Fruit fly (Drosophila melanogaster) whole organism, wandering third instar larva: Measurements from ENCODE around the gene CG43218.
A peak's percentile ranks its signal among the peaks of the same experiment; 100 is the strongest.

Experiments
- Abd-B ChIP-seq: fragments of >200 bp; optimal IDR thresholded peaks from 2 replicates; lab custom pipeline; 2017; ENCODE audit warnings: missing biosample characterization, missing genetic modification characterization
- CG32264 ChIP-seq: fragments of 200-800 bp; sonication (Bioruptor generic); optimal IDR thresholded peaks from 2 replicates; lab custom pipeline; 2016; ENCODE audit warnings: missing biosample characterization, missing genetic modification characterization
- CG9705 ChIP-seq: fragments of 200-800 bp; sonication (Bioruptor generic); optimal IDR thresholded peaks from 2 replicates; lab custom pipeline; 2018; ENCODE audit warnings: missing biosample characterization, mild to moderate bottlenecking, missing genetic modification characterization
- CrebA ChIP-seq: fragments of 200-800 bp; sonication (Bioruptor generic); optimal IDR thresholded peaks from 2 replicates; lab custom pipeline; 2016; ENCODE audit warnings: missing biosample characterization, mild to moderate bottlenecking, missing genetic modification characterization, borderline replicate concordance
- Dfd ChIP-seq: fragments of >200 bp; optimal IDR thresholded peaks from 2 replicates; lab custom pipeline; 2017; ENCODE audit warnings: missing biosample characterization, missing genetic modification characterization
- Dif ChIP-seq: fragments of 200-275, 200-300 bp; sonication (Bioruptor generic); optimal IDR thresholded peaks from 2 replicates; lab custom pipeline; 2018; ENCODE audit warnings: missing biosample characterization, missing genetic modification characterization; ENCODE audit not compliant: partially characterized antibody
- GATAd ChIP-seq: sonication (Bioruptor generic); optimal IDR thresholded peaks from 2 replicates; lab custom pipeline; 2016; ENCODE audit warnings: missing biosample characterization, missing genetic modification characterization
- HLH106 ChIP-seq: fragments of 200-800 bp; optimal IDR thresholded peaks from 3 replicates; lab custom pipeline; 2019; ENCODE audit warnings: missing biosample characterization, mild to moderate bottlenecking, missing genetic modification characterization, moderate library complexity
- Hnf4 ChIP-seq: fragments of 200-800 bp; sonication (Bioruptor generic); optimal IDR thresholded peaks from 2 replicates; lab custom pipeline; 2016; ENCODE audit warnings: missing biosample characterization, mild to moderate bottlenecking, missing genetic modification characterization
- Hr78 ChIP-seq: fragments of >200 bp; optimal IDR thresholded peaks from 2 replicates; lab custom pipeline; 2017; ENCODE audit warnings: missing biosample characterization, missing genetic modification characterization
- Hr83 ChIP-seq: fragments of 200-300 bp; sonication (Bioruptor generic); optimal IDR thresholded peaks from 2 replicates; lab custom pipeline; 2016; ENCODE audit warnings: missing biosample characterization, mild to moderate bottlenecking, missing genetic modification characterization, moderate library complexity; ENCODE audit not compliant: poor library complexity, severe bottlenecking
- Jra ChIP-seq: sonication (Bioruptor generic); optimal IDR thresholded peaks from 2 replicates; lab custom pipeline; 2016; ENCODE audit warnings: missing biosample characterization, missing genetic modification characterization
- Mio ChIP-seq: sonication (Bioruptor generic); optimal IDR thresholded peaks from 2 replicates; lab custom pipeline; 2016; ENCODE audit warnings: missing biosample characterization, missing genetic modification characterization
- Myc ChIP-seq: fragments of >200 bp; optimal IDR thresholded peaks from 2 replicates; lab custom pipeline; 2017
- N ChIP-seq: fragments of >200 bp; optimal IDR thresholded peaks from 2 replicates; lab custom pipeline; 2018; ENCODE audit warnings: missing biosample characterization, missing external identifiers, missing genetic modification characterization
- OdsH ChIP-seq: fragments of 200-800 bp; sonication (Bioruptor generic); optimal IDR thresholded peaks from 2 replicates; lab custom pipeline; 2016; ENCODE audit warnings: missing biosample characterization, mild to moderate bottlenecking, missing genetic modification characterization
- Rel ChIP-seq, 2 experiments: fragments of 200-800 bp; sonication (Bioruptor generic) in 1 of 2; optimal IDR thresholded peaks; 2 replicates in 1 of 2; 3 replicates in 1 of 2; lab custom pipeline; 2016 to 2019; ENCODE audit warnings: mild to moderate bottlenecking in 2 of 2, missing biosample characterization in 2 of 2, missing genetic modification characterization in 2 of 2, moderate library complexity in 1 of 2
- Sp1 ChIP-seq: fragments of 200-800 bp; sonication (Bioruptor generic); optimal IDR thresholded peaks from 3 replicates; lab custom pipeline; 2019; ENCODE audit warnings: missing biosample characterization, mild to moderate bottlenecking, missing genetic modification characterization, moderate library complexity
- Vsx2 ChIP-seq: fragments of 200-300, 225-300 bp; sonication (Bioruptor generic); optimal IDR thresholded peaks from 2 replicates; lab custom pipeline; 2018; ENCODE audit warnings: missing biosample characterization, missing genetic modification characterization; ENCODE audit not compliant: partially characterized antibody
- br ChIP-seq: fragments of 200-800 bp; sonication (Bioruptor generic); optimal IDR thresholded peaks from 2 replicates; lab custom pipeline; 2016; ENCODE audit warnings: missing biosample characterization, missing genetic modification characterization
- brk ChIP-seq: fragments of 200-800 bp; sonication (Bioruptor generic); optimal IDR thresholded peaks from 2 replicates; lab custom pipeline; 2016; ENCODE audit warnings: missing biosample characterization, mild to moderate bottlenecking, missing genetic modification characterization
- dl ChIP-seq, 2 experiments: fragments of 175-275, 200-275 bp in 1 of 2; fragments of 200-275 bp in 1 of 2; sonication (Bioruptor generic); optimal IDR thresholded peaks; lab custom pipeline; 2018; ENCODE audit warnings: mild to moderate bottlenecking in 2 of 2, missing biosample characterization in 2 of 2, missing genetic modification characterization in 2 of 2, moderate library complexity in 2 of 2; ENCODE audit not compliant: partially characterized antibody in 2 of 2, insufficient read depth in 1 of 2
- dmrt93B ChIP-seq: fragments of 200-800 bp; sonication (Bioruptor generic); optimal IDR thresholded peaks from 2 replicates; lab custom pipeline; 2018; ENCODE audit warnings: missing biosample characterization, mild to moderate bottlenecking, missing genetic modification characterization
- dsf ChIP-seq: sonication (Bioruptor generic); optimal IDR thresholded peaks from 2 replicates; lab custom pipeline; 2016; ENCODE audit warnings: missing biosample characterization, missing genetic modification characterization, borderline replicate concordance
- ey ChIP-seq: fragments of 200-800 bp; sonication (Bioruptor generic); optimal IDR thresholded peaks from 2 replicates; lab custom pipeline; 2016; ENCODE audit warnings: missing biosample characterization, missing genetic modification characterization
- foxo ChIP-seq, 2 experiments: fragments of 200-800 bp; sonication (Bioruptor generic); optimal IDR thresholded peaks; 2 replicates in 1 of 2; 3 replicates in 1 of 2; lab custom pipeline; 2016 to 2017; ENCODE audit warnings: missing biosample characterization in 2 of 2, missing genetic modification characterization in 2 of 2
- fru ChIP-seq: fragments of 200-800 bp; sonication (Bioruptor generic); optimal IDR thresholded peaks from 3 replicates; lab custom pipeline; 2016; ENCODE audit warnings: missing biosample characterization, mild to moderate bottlenecking, missing genetic modification characterization
- h ChIP-seq: fragments of 200-800 bp; sonication (Bioruptor generic); optimal IDR thresholded peaks from 3 replicates; lab custom pipeline; 2016; ENCODE audit warnings: missing biosample characterization, mild to moderate bottlenecking, missing genetic modification characterization
- jim ChIP-seq: fragments of 175-275, 200-325 bp; sonication (Bioruptor generic); optimal IDR thresholded peaks from 2 replicates; lab custom pipeline; 2016; ENCODE audit warnings: missing biosample characterization, mild to moderate bottlenecking, missing genetic modification characterization
- lola ChIP-seq: fragments of >200 bp; optimal IDR thresholded peaks from 2 replicates; lab custom pipeline; 2017; ENCODE audit warnings: missing biosample characterization, missing genetic modification characterization
- pan ChIP-seq: fragments of >200 bp; optimal IDR thresholded peaks from 2 replicates; lab custom pipeline; 2017
- psq ChIP-seq: fragments of 200-800 bp; sonication (Bioruptor generic); optimal IDR thresholded peaks from 3 replicates; lab custom pipeline; 2017; ENCODE audit warnings: missing biosample characterization, mild to moderate bottlenecking, missing genetic modification characterization, moderate library complexity
- rgr ChIP-seq: fragments of 200-800 bp; sonication (Bioruptor generic); optimal IDR thresholded peaks from 3 replicates; lab custom pipeline; 2016; ENCODE audit warnings: missing biosample characterization, mild to moderate bottlenecking, missing genetic modification characterization
- sage ChIP-seq: fragments of 200-800 bp; sonication (Bioruptor generic); optimal IDR thresholded peaks from 2 replicates; lab custom pipeline; 2016; ENCODE audit warnings: missing biosample characterization, mild to moderate bottlenecking, missing genetic modification characterization
- sv ChIP-seq: fragments of 200-800 bp; sonication (Bioruptor generic); optimal IDR thresholded peaks from 3 replicates; lab custom pipeline; 2016; ENCODE audit warnings: missing biosample characterization, missing genetic modification characterization
- tai ChIP-seq: sonication (Bioruptor generic); optimal IDR thresholded peaks from 2 replicates; lab custom pipeline; 2016; ENCODE audit warnings: missing biosample characterization, missing genetic modification characterization
- usp ChIP-seq: fragments of >200 bp; optimal IDR thresholded peaks from 2 replicates; lab custom pipeline; 2017; ENCODE audit warnings: missing biosample characterization, missing genetic modification characterization
- woc ChIP-seq: sonication (Bioruptor generic); optimal IDR thresholded peaks from 2 replicates; lab custom pipeline; 2016; ENCODE audit warnings: missing biosample characterization, mild to moderate bottlenecking, missing genetic modification characterization

Gene CG43218

DNA sequence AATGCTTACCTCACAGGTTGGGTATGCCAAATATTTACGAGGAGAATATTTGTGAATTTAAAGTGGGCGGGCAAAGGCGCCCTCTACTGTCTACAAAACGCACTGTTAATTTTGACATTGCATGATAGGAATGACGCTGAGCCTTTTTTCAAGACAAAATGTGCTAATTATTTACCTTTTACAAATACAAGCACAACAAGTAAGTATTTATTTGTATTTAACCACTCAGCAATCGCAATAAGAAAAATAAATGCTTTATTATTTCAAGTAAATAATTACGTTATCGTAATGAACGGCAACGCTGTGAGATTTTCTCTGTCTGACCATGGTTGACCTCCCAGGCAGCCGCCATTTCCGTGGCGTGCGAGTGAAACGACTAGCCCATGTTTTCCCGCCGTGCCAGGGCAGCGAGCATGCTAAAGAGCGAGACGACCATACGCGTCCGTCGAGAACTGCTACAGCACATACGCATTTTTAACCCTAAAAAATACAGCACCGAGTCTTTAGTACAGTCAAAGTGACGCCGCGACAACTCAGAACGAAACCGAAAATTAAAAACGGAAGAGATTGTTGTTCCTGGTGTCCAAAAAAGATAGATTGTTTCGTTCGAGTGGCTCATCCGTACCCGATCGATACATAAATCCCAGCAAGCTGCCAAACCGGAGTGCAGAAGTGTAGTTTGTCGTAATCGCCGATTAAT is 28.0 kb downstream of the CG43218 start, which contains the start of the genes CG12974 and pzg:
Gene CG12974 (minus strand): TSS at position 324 of the 700 bp plus-strand sequence.
Gene pzg (plus strand): TSS at position 461 of the 700 bp plus-strand sequence.
- TF ChIP-seq br (GFP tag; lab: Kevin White, UChicago) (peak; percentile 48), CG9705 (GFP tag; lab: Kevin White, UChicago) (peak; percentile 82), brk (no peak), Myc (lab: Kevin White, UChicago) (peak; percentile 46), CG32264 (no peak), dsf (no peak), pan (lab: Kevin White, UChicago) (no peak), tai (GFP tag; lab: Kevin White, UChicago) (no peak), usp (GFP tag; lab: Kevin White, UChicago) (no peak), Hr83 (GFP tag; lab: Kevin White, UChicago) (peak; percentile 34), sv (GFP tag; lab: Kevin White, UChicago) (peak; percentile 51), jim (GFP tag; lab: Kevin White, UChicago) (no peak), Dfd (no peak), ey (GFP tag; lab: Kevin White, UChicago) (peak; percentile 51), fru (peak; percentile 69), lola (no peak), Abd-B (GFP tag; lab: Kevin White, UChicago) (no peak), Jra (GFP tag; lab: Kevin White, UChicago) (peak; percentile 19), Mio (peak; percentile 20), h (peak; percentile 66), CrebA (no peak), Sp1 (GFP tag; lab: Kevin White, UChicago) (peak; percentile 57), Rel (GFP tag; optimal IDR thresholded peaks at IDR 0.05; lab: Kevin White, UChicago) (no peak), Rel (tag; optimal IDR thresholded peaks at IDR 0.05; lab: Kevin White, UChicago) (no peak), psq (no peak), sage (no peak), dmrt93B (peak; percentile 74), woc (GFP tag; lab: Kevin White, UChicago) (peak; percentile 70), rgr (peak; percentile 69), foxo (GFP tag; optimal IDR thresholded peaks at IDR 0.05; lab: Kevin White, UChicago) (peak in 1 of 2 experiments; percentile 59), Vsx2 (peak; percentile 99), Hnf4 (peak; percentile 56), Hr78 (no peak), N (GFP tag; lab: Kevin White, UChicago) (no peak), OdsH (GFP tag; lab: Kevin White, UChicago) (peak; percentile 30), GATAd (GFP tag; lab: Kevin White, UChicago) (no peak), dl (GFP tag; optimal IDR thresholded peaks at IDR 0.05; lab: Kevin White, UChicago; ENCODE audit: insufficient read depth in 1 of 2, partially characterized antibody in 2 of 2) (peak; percentile 76 to 82), HLH106 (tag; lab: Kevin White, UChicago) (peak; percentile 73), Dif (GFP tag; lab: Kevin White, UChicago) (peak; percentile 99)

dm6 chr3L:21290336-21290735 is 32.5 kb downstream of the CG43218 start:
- TF ChIP-seq Abd-B (GFP tag; lab: Kevin White, UChicago) (no peak), Vsx2 (no peak), fru (no peak), pan (lab: Kevin White, UChicago) (no peak), Jra (GFP tag; lab: Kevin White, UChicago) (no peak), CG9705 (GFP tag; lab: Kevin White, UChicago) (no peak), usp (GFP tag; lab: Kevin White, UChicago) (no peak), foxo (GFP tag; optimal IDR thresholded peaks at IDR 0.05; lab: Kevin White, UChicago) (no peak), Myc (lab: Kevin White, UChicago) (no peak), psq (no peak), Mio (no peak), CG32264 (no peak), dl (GFP tag; optimal IDR thresholded peaks at IDR 0.05; lab: Kevin White, UChicago; ENCODE audit: insufficient read depth in 1 of 2, partially characterized antibody in 2 of 2) (no peak)
- TF ChIP-seq, all 38 proteins: peak for 0
